Fruit fly (Drosophila melanogaster) whole organism, embryonic: ENCODE results near the gene Oatp30B.
A peak's percentile ranks its signal among the peaks of the same experiment; 100 is the strongest.

Experiments
- Ada2b ChIP-seq: fragments of 200-800 bp; sonication (Bioruptor generic); IDR thresholded peaks from 2 replicates; pipeline ENCODE4 v1.3.6; 2022; ENCODE audit warnings: missing biosample characterization, missing genetic modification characterization
- CG10274 ChIP-seq: fragments of 200-800 bp; sonication (Bioruptor generic); optimal IDR thresholded peaks from 3 replicates; lab custom pipeline; 2017; ENCODE audit warnings: missing biosample characterization, mild to moderate bottlenecking, missing genetic modification characterization
- CG10543 ChIP-seq: fragments of 200-800 bp; sonication (Bioruptor generic); optimal IDR thresholded peaks from 3 replicates; lab custom pipeline; 2017; ENCODE audit warnings: missing biosample characterization, mild to moderate bottlenecking, missing genetic modification characterization, moderate library complexity
- CG11093 ChIP-seq: fragments of 200-800 bp; sonication (Bioruptor generic); IDR thresholded peaks from 3 replicates; pipeline ENCODE4 v1.3.6; 2022; ENCODE audit warnings: missing biosample characterization, missing genetic modification characterization
- CG11504 ChIP-seq: fragments of 200-800 bp; sonication (Bioruptor generic); optimal IDR thresholded peaks from 3 replicates; lab custom pipeline; 2019; ENCODE audit warnings: missing biosample characterization, mild to moderate bottlenecking, missing genetic modification characterization, moderate library complexity
- CG12071 ChIP-seq: fragments of 200-800 bp; sonication (Bioruptor generic); optimal IDR thresholded peaks from 3 replicates; lab custom pipeline; 2018; ENCODE audit warnings: missing biosample characterization, mild to moderate bottlenecking, missing genetic modification characterization
- CG12104 ChIP-seq: fragments of 200-800 bp; sonication (Bioruptor generic); optimal IDR thresholded peaks from 3 replicates; lab custom pipeline; 2016; ENCODE audit warnings: missing biosample characterization, missing genetic modification characterization
- CG1233 ChIP-seq: fragments of 200-800 bp; sonication (Bioruptor generic); optimal IDR thresholded peaks from 4 replicates; lab custom pipeline; 2018; ENCODE audit warnings: missing biosample characterization, mild to moderate bottlenecking, missing genetic modification characterization
- CG13296 ChIP-seq: fragments of 200-800 bp; sonication (Bioruptor generic); optimal IDR thresholded peaks from 3 replicates; lab custom pipeline; 2018; ENCODE audit warnings: missing biosample characterization, mild to moderate bottlenecking, missing genetic modification characterization
- CG13775 ChIP-seq: fragments of 200-800 bp; sonication (Bioruptor generic); optimal IDR thresholded peaks from 3 replicates; lab custom pipeline; 2017; ENCODE audit warnings: missing biosample characterization, mild to moderate bottlenecking, missing genetic modification characterization
- CG1529 ChIP-seq: fragments of 200-800 bp; sonication (Bioruptor generic); optimal IDR thresholded peaks from 3 replicates; lab custom pipeline; 2018; ENCODE audit warnings: missing biosample characterization, missing genetic modification characterization
- CG17186 ChIP-seq: fragments of 200-800 bp; sonication (Bioruptor generic); optimal IDR thresholded peaks from 3 replicates; lab custom pipeline; 2017; ENCODE audit warnings: missing biosample characterization, missing genetic modification reagents, missing genetic modification characterization
- CG17568 ChIP-seq: fragments of 200-800 bp; sonication (Bioruptor generic); optimal IDR thresholded peaks from 2 replicates; lab custom pipeline; 2018; ENCODE audit warnings: missing biosample characterization, mild to moderate bottlenecking, missing genetic modification characterization, moderate library complexity
- CG18476 ChIP-seq: fragments of 200-800 bp; sonication (Bioruptor generic); optimal IDR thresholded peaks from 2 replicates; lab custom pipeline; 2016; ENCODE audit warnings: missing biosample characterization, mild to moderate bottlenecking, missing genetic modification characterization
- CG2712 ChIP-seq: fragments of 200-800 bp; optimal IDR thresholded peaks from 3 replicates; lab custom pipeline; 2019; ENCODE audit warnings: missing biosample characterization, mild to moderate bottlenecking, missing genetic modification characterization, moderate library complexity
- CG33213 ChIP-seq: fragments of 200-800 bp; sonication (Bioruptor generic); optimal IDR thresholded peaks from 3 replicates; lab custom pipeline; 2016; ENCODE audit warnings: missing biosample characterization, missing genetic modification characterization
- CG4820 ChIP-seq: fragments of 200-800 bp; sonication (Bioruptor generic); optimal IDR thresholded peaks from 3 replicates; lab custom pipeline; 2016; ENCODE audit warnings: missing biosample characterization, missing genetic modification characterization
- CG7963 ChIP-seq: fragments of 200-800 bp; sonication (Bioruptor generic); IDR thresholded peaks from 3 replicates; pipeline ENCODE4 v1.3.6; 2022; ENCODE audit warnings: missing biosample characterization, missing genetic modification characterization; ENCODE audit not compliant: partially characterized antibody
- Camta ChIP-seq: fragments of 200-800 bp; sonication (Bioruptor generic); optimal IDR thresholded peaks from 2 replicates; lab custom pipeline; 2016; ENCODE audit warnings: missing biosample characterization, missing genetic modification characterization
- CrebB ChIP-seq: fragments of 200-800 bp; sonication (Bioruptor generic); optimal IDR thresholded peaks from 3 replicates; lab custom pipeline; 2018; ENCODE audit warnings: missing biosample characterization, mild to moderate bottlenecking, missing genetic modification characterization
- D ChIP-seq, 2 experiments: fragments of 200-800 bp in 1 of 2; fragments of >200 bp in 1 of 2; sonication (Bioruptor generic) in 1 of 2; optimal IDR thresholded peaks; 2 replicates in 1 of 2; 3 replicates in 1 of 2; lab custom pipeline; 2017; ENCODE audit warnings: mild to moderate bottlenecking in 1 of 2, missing biosample characterization in 1 of 2, missing genetic modification characterization in 1 of 2, missing genetic modification reagents in 1 of 2
- Doc2 ChIP-seq: fragments of 200-800 bp; sonication (Bioruptor generic); IDR thresholded peaks from 2 replicates; pipeline ENCODE4 v1.3.6; 2022; ENCODE audit warnings: missing biosample characterization, missing genetic modification characterization
- ERR ChIP-seq: fragments of 200-800 bp; sonication (Bioruptor generic); optimal IDR thresholded peaks from 2 replicates; lab custom pipeline; 2016; ENCODE audit warnings: missing biosample characterization, missing genetic modification characterization
- Eip74EF ChIP-seq, 2 experiments: fragments of 200-800 bp in 1 of 2; fragments of >200 bp in 1 of 2; sonication (Bioruptor generic) in 1 of 2; optimal IDR thresholded peaks; 2 replicates each; lab custom pipeline; 2017 to 2019; ENCODE audit warnings: missing biosample characterization in 2 of 2, missing genetic modification characterization in 2 of 2, mild to moderate bottlenecking in 1 of 2, moderate library complexity in 1 of 2
- Ets97D ChIP-seq: fragments of 200-800 bp; sonication (Bioruptor generic); optimal IDR thresholded peaks from 3 replicates; lab custom pipeline; 2016; ENCODE audit warnings: missing biosample characterization, missing genetic modification characterization
- H15 ChIP-seq: fragments of 200-800 bp; sonication (Bioruptor generic); IDR thresholded peaks from 3 replicates; pipeline ENCODE4 v1.3.6; 2022; ENCODE audit warnings: missing biosample characterization, missing genetic modification characterization
- HHEX ChIP-seq: fragments of 200-800 bp; sonication (Bioruptor generic); optimal IDR thresholded peaks from 3 replicates; lab custom pipeline; 2017; ENCODE audit warnings: missing biosample characterization, mild to moderate bottlenecking, missing genetic modification characterization, missing genetic modification reagents
- Hmr ChIP-seq: fragments of 200-800 bp; sonication (Bioruptor generic); optimal IDR thresholded peaks from 3 replicates; lab custom pipeline; 2017; ENCODE audit warnings: mild to moderate bottlenecking, missing biosample characterization, missing genetic modification reagents, missing genetic modification characterization
- Kr ChIP-seq: fragments of 200-800 bp; sonication (Bioruptor generic); optimal IDR thresholded peaks from 2 replicates; lab custom pipeline; 2017; ENCODE audit warnings: missing biosample characterization, mild to moderate bottlenecking, missing genetic modification characterization
- Neu2 ChIP-seq: fragments of 200-800 bp; sonication (Bioruptor generic); optimal IDR thresholded peaks from 3 replicates; lab custom pipeline; 2016; ENCODE audit warnings: missing biosample characterization, missing genetic modification characterization, borderline replicate concordance
- Oaz ChIP-seq: fragments of 200-800 bp; sonication (Bioruptor generic); IDR thresholded peaks from 2 replicates; pipeline ENCODE4 v1.3.6; 2022; ENCODE audit warnings: missing biosample characterization, missing genetic modification characterization
- Optix ChIP-seq: fragments of 200-800 bp; sonication (Bioruptor generic); IDR thresholded peaks from 3 replicates; pipeline ENCODE4 v1.3.6; 2022; ENCODE audit warnings: missing biosample characterization, missing genetic modification characterization
- Six4 ChIP-seq: fragments of 200-800 bp; sonication (Bioruptor generic); optimal IDR thresholded peaks from 2 replicates; lab custom pipeline; 2016; ENCODE audit warnings: missing biosample characterization, missing genetic modification characterization
- aop ChIP-seq: fragments of 200-800 bp; sonication (Bioruptor generic); IDR thresholded peaks from 2 replicates; pipeline ENCODE4 v1.3.6; 2022; ENCODE audit warnings: missing biosample characterization, missing genetic modification characterization
- gcm2 ChIP-seq: fragments of 200-800 bp; sonication (Bioruptor generic); optimal IDR thresholded peaks from 2 replicates; lab custom pipeline; 2016; ENCODE audit warnings: missing biosample characterization, missing genetic modification characterization
- gem ChIP-seq: fragments of 200-800 bp; sonication (Bioruptor generic); optimal IDR thresholded peaks from 2 replicates; lab custom pipeline; 2019; ENCODE audit warnings: missing biosample characterization, mild to moderate bottlenecking, missing genetic modification characterization, moderate library complexity
- grn ChIP-seq: fragments of 200-800 bp; sonication (Bioruptor generic); optimal IDR thresholded peaks from 3 replicates; lab custom pipeline; 2017; ENCODE audit warnings: missing biosample characterization, missing genetic modification characterization
- jing ChIP-seq: fragments of 200-800 bp; sonication (Bioruptor generic); optimal IDR thresholded peaks from 2 replicates; lab custom pipeline; 2018; ENCODE audit warnings: missing biosample characterization, mild to moderate bottlenecking, missing genetic modification characterization
- luna ChIP-seq: fragments of 200-800 bp; sonication (Bioruptor generic); optimal IDR thresholded peaks from 2 replicates; lab custom pipeline; 2016; ENCODE audit warnings: missing biosample characterization, missing genetic modification characterization
- nerfin-1 ChIP-seq: fragments of 200-800 bp; sonication (Bioruptor generic); optimal IDR thresholded peaks from 3 replicates; lab custom pipeline; 2019; ENCODE audit warnings: missing biosample characterization, mild to moderate bottlenecking, missing genetic modification characterization, moderate library complexity
- prd ChIP-seq, 3 experiments: fragments of >200 bp in 2 of 3; fragments of 200-800 bp in 1 of 3; sonication (Bioruptor generic) in 1 of 3; optimal IDR thresholded peaks in 2 of 3; IDR thresholded peaks in 1 of 3; 2 replicates in 2 of 3; 3 replicates in 1 of 3; pipeline versions ENCODE4 v1.3.6 to Lab custom; 2017 to 2022; ENCODE audit warnings: missing biosample characterization in 1 of 3, missing genetic modification characterization in 1 of 3
- pros ChIP-seq: fragments of 200-800 bp; sonication (Bioruptor generic); optimal IDR thresholded peaks from 3 replicates; lab custom pipeline; 2019; ENCODE audit warnings: missing biosample characterization, mild to moderate bottlenecking, missing genetic modification characterization, moderate library complexity
- row ChIP-seq: fragments of 200-800 bp; sonication (Bioruptor generic); IDR thresholded peaks from 3 replicates; pipeline ENCODE4 v1.3.6; 2022; ENCODE audit warnings: missing biosample characterization, missing genetic modification characterization
- sd ChIP-seq: fragments of 200-800 bp; sonication (Bioruptor generic); optimal IDR thresholded peaks from 3 replicates; lab custom pipeline; 2018; ENCODE audit warnings: missing biosample characterization, mild to moderate bottlenecking, missing genetic modification characterization, moderate library complexity
- slbo ChIP-seq: fragments of 200-800 bp; sonication (Bioruptor generic); IDR thresholded peaks from 2 replicates; pipeline ENCODE4 v1.3.6; 2022; ENCODE audit warnings: missing biosample characterization, missing genetic modification characterization
- vnd ChIP-seq: fragments of 200-800 bp; sonication (Bioruptor generic); IDR thresholded peaks from 3 replicates; pipeline ENCODE4 v1.3.6; 2022; ENCODE audit warnings: missing biosample characterization, missing genetic modification characterization; ENCODE audit not compliant: partially characterized antibody
- vvl ChIP-seq: fragments of 200-800 bp; sonication (Bioruptor generic); IDR thresholded peaks from 2 replicates; pipeline ENCODE4 v1.3.6; 2022; ENCODE audit warnings: missing biosample characterization, missing genetic modification characterization

Gene Oatp30B

dm6 chr2L:9498185-9498984 is 22.6 kb upstream of the Oatp30B start (continued):
- TF ChIP-seq Six4 (GFP tag; lab: Kevin White, UChicago) (peak; percentile 32), aop (GFP tag; lab: Robert Waterston, UW) (no peak), H15 (peak; percentile 56; the same call in 1 of the 3 replicates), CG13775 (peak; percentile 26), row (GFP tag; lab: Robert Waterston, UW) (peak; percentile 87), Ada2b (GFP tag; lab: Robert Waterston, UW) (peak; percentile 58), Hmr (GFP tag; lab: Kevin White, UChicago) (peak; percentile 40), slbo (GFP tag; lab: Robert Waterston, UW) (peak; percentile 68), prd (optimal IDR thresholded peaks at IDR 0.05; lab: Kevin White, UChicago) (no peak), prd (GFP tag; IDR thresholded peaks at IDR 0.05; lab: Robert Waterston, UW) (peak; percentile 77), Camta (peak; percentile 80), jing (GFP tag; lab: Kevin White, UChicago) (peak; percentile 41), CrebB (tag; lab: Kevin White, UChicago) (peak; percentile 34), CG17568 (GFP tag; lab: Kevin White, UChicago) (peak; percentile 0), Neu2 (no peak), luna (GFP tag; lab: Kevin White, UChicago) (peak; percentile 8), Eip74EF (GFP tag; optimal IDR thresholded peaks at IDR 0.05; lab: Kevin White, UChicago) (peak in 1 of 2 experiments; percentile 60), CG2712 (tag; lab: Kevin White, UChicago) (peak; percentile 75), gcm2 (GFP tag; lab: Kevin White, UChicago) (peak; percentile 27), CG7963 (no peak), CG10274 (peak; percentile 37), ERR (GFP tag; lab: Kevin White, UChicago) (peak; percentile 56), Optix (no peak), gem (peak; percentile 76), CG11093 (GFP tag; lab: Robert Waterston, UW) (peak; percentile 46; the same call in 1 of the 3 replicates), pros (GFP tag; lab: Kevin White, UChicago) (no peak), CG1233 (GFP tag; lab: Kevin White, UChicago) (peak; percentile 38), Kr (GFP tag; lab: Kevin White, UChicago) (no peak), CG11504 (tag; lab: Kevin White, UChicago) (peak; percentile 83), Doc2 (GFP tag; lab: Robert Waterston, UW) (no peak), CG12071 (peak; percentile 43), CG12104 (GFP tag; lab: Kevin White, UChicago) (peak; percentile 48), CG4820 (GFP tag; lab: Kevin White, UChicago) (peak; percentile 89), CG18476 (peak; percentile 34), D (optimal IDR thresholded peaks at IDR 0.05; lab: Kevin White, UChicago) (no peak), D (GFP tag; optimal IDR thresholded peaks at IDR 0.05; lab: Kevin White, UChicago) (peak; percentile 51), CG13296 (GFP tag; lab: Kevin White, UChicago) (peak; percentile 28), sd (tag; lab: Kevin White, UChicago) (peak; percentile 62), vvl (peak; percentile 84), grn (GFP tag; lab: Kevin White, UChicago) (peak; percentile 57), Ets97D (GFP tag; lab: Kevin White, UChicago) (peak; percentile 27), CG17186 (GFP tag; lab: Kevin White, UChicago) (no peak), CG1529 (GFP tag; lab: Kevin White, UChicago) (no peak), CG10543 (peak; percentile 44), nerfin-1 (tag; lab: Kevin White, UChicago) (peak; percentile 34), Oaz (GFP tag; lab: Robert Waterston, UW) (0 out of 2 replicates have a peak, but pooled peaks have one; percentile 37), CG33213 (GFP tag; lab: Kevin White, UChicago) (peak; percentile 32), HHEX (GFP tag; lab: Kevin White, UChicago) (peak; percentile 51), vnd (peak; percentile 45; the same call in 1 of the 3 replicates)
